Worm (Caenorhabditis elegans): ENCODE results near the gene ant-1.1.
A peak's percentile ranks its signal among the peaks of the same experiment; 100 is the strongest.

ant-1.1 gene

ce11 chrIII:13439415-13439814, 23.5 kb upstream of the ant-1.1 start, which contains the start of gene ciao-2B:
TSS of gene ciao-2B (minus strand) at chrIII:13439544.
- no peak for TF ChIP-seq jun-1 (tag; optimal IDR thresholded peaks at IDR 0.05)
- peak; percentile 52 for TF ChIP-seq dsc-1 (tag; optimal IDR thresholded peaks at IDR 0.05)
- TF ChIP-seq lin-35 (GFP tag; optimal IDR thresholded peaks at IDR 0.05) = peak; percentile 87 to 93
- no peak for TF ChIP-seq ztf-4 (tag; optimal IDR thresholded peaks at IDR 0.05)
- TF ChIP-seq lsy-2 (tag; optimal IDR thresholded peaks at IDR 0.05) = peak; percentile 38 to 71
- peak; percentile 66 for TF ChIP-seq nhr-85 (tag)
- TF ChIP-seq lin-39 (tag; optimal IDR thresholded peaks at IDR 0.05) = peak; percentile 20
- no peak for TF ChIP-seq ceh-63 (GFP tag; optimal IDR thresholded peaks at IDR 0.05)
- TF ChIP-seq unc-98 (GFP tag; IDR thresholded peaks at IDR 0.05) = peak; percentile 9; the same call in 1 of the 2 replicates
- TF ChIP-seq nhr-90 (tag; optimal IDR thresholded peaks at IDR 0.05; ENCODE audit: poor library complexity) = peak; percentile 62
- TF ChIP-seq snu-23 (GFP tag; optimal IDR thresholded peaks at IDR 0.05) = peak; percentile 29
- TF ChIP-seq ztf-11 (tag; optimal IDR thresholded peaks at IDR 0.05) = peak in 1 of 2 experiments; percentile 47
- TF ChIP-seq ceh-82 (tag; optimal IDR thresholded peaks at IDR 0.05) = peak in 1 of 3 experiments; percentile 35
- TF ChIP-seq egl-13 (tag; optimal IDR thresholded peaks at IDR 0.05) = peak; percentile 15
- TF ChIP-seq skn-1 (tag; optimal IDR thresholded peaks at IDR 0.05) = peak; percentile 19
- TF ChIP-seq unc-30 (tag; optimal IDR thresholded peaks at IDR 0.05) = no peak
- TF ChIP-seq mep-1 (tag; optimal IDR thresholded peaks at IDR 0.05) = peak; percentile 0
- peak; percentile 76 for TF ChIP-seq lir-3 (tag; optimal IDR thresholded peaks at IDR 0.05; ENCODE audit: poor library complexity)
- peak; percentile 79 to 89 (median 87) for TF ChIP-seq dpl-1 (GFP tag; optimal IDR thresholded peaks at IDR 0.05)
- peak; percentile 5 for TF ChIP-seq fkh-4 (tag; optimal IDR thresholded peaks at IDR 0.05; ENCODE audit: borderline replicate concordance)
- TF ChIP-seq tbx-2 (tag; optimal IDR thresholded peaks at IDR 0.05) = peak; percentile 59
- TF ChIP-seq nhr-76 (tag; optimal IDR thresholded peaks at IDR 0.05) = no peak
- TF ChIP-seq xbp-1 (tag; optimal IDR thresholded peaks at IDR 0.05) = peak; percentile 19
- peak; percentile 83 for TF ChIP-seq ceh-90 (tag; optimal IDR thresholded peaks at IDR 0.05)
- TF ChIP-seq sptf-1 (tag; optimal IDR thresholded peaks at IDR 0.05) = no peak
- peak; percentile 25 to 88 for TF ChIP-seq efl-1 (optimal IDR thresholded peaks at IDR 0.05)
- peak; percentile 91 to 99 for TF ChIP-seq efl-1 (GFP tag; optimal IDR thresholded peaks at IDR 0.05 in 1 of 2)
- peak; percentile 70 for TF ChIP-seq nhr-47 (tag; optimal IDR thresholded peaks at IDR 0.05)
- TF ChIP-seq tlp-1 (tag; optimal IDR thresholded peaks at IDR 0.05) = no peak
- peak; percentile 55 for TF ChIP-seq irx-1 (tag; optimal IDR thresholded peaks at IDR 0.05)
- TF ChIP-seq sox-4 (tag; optimal IDR thresholded peaks at IDR 0.05) = peak; percentile 6
- 0 out of 2 replicates have a peak, but pooled peaks have one; percentile 22 for TF ChIP-seq isw-1 (GFP tag; IDR thresholded peaks at IDR 0.05)
- no peak for TF ChIP-seq nhr-77 (tag; optimal IDR thresholded peaks at IDR 0.05)
- peak; percentile 58 for TF ChIP-seq nhr-71 (tag; optimal IDR thresholded peaks at IDR 0.05)

ce11 chrIII:13452824-13453223, 10.1 kb upstream of the ant-1.1 start:
- TF ChIP-seq fos-1 (tag; optimal IDR thresholded peaks at IDR 0.05) = no peak
- TF ChIP-seq ceh-88 (GFP tag; IDR thresholded peaks at IDR 0.05) = no peak
- TF ChIP-seq grh-1 (GFP tag; IDR thresholded peaks at IDR 0.05) = no peak
- TF ChIP-seq unc-130 (tag; optimal IDR thresholded peaks at IDR 0.05) = no peak
- TF ChIP-seq skn-1 (tag; optimal IDR thresholded peaks at IDR 0.05) = no peak

ce11 chrIII:13455207-13455606, 7.8 kb upstream of the ant-1.1 start, which contains the start of gene cua-1:
TSS of gene cua-1 (minus strand) at chrIII:13455307.
- no peak for TF ChIP-seq nhr-12 (tag; optimal IDR thresholded peaks at IDR 0.05)

ce11 chrIII:13455816-13456215, 7.1 kb upstream of the ant-1.1 start:
- TF ChIP-seq ceh-88 (GFP tag; IDR thresholded peaks at IDR 0.05) = no peak
- TF ChIP-seq fos-1 (tag; optimal IDR thresholded peaks at IDR 0.05) = no peak
- no peak for TF ChIP-seq snpc-4 (tag; optimal IDR thresholded peaks at IDR 0.05)
- peak; percentile 35 for TF ChIP-seq lin-13 (GFP tag; optimal IDR thresholded peaks at IDR 0.05)
- no peak for TF ChIP-seq lin-15B (tag; optimal IDR thresholded peaks at IDR 0.05)
- TF ChIP-seq nhr-76 (tag; optimal IDR thresholded peaks at IDR 0.05) = no peak
- TF ChIP-seq sup-37 (GFP tag; optimal IDR thresholded peaks at IDR 0.05) = no peak
- no peak for TF ChIP-seq dsc-1 (tag; optimal IDR thresholded peaks at IDR 0.05)
- peak; percentile 51 for TF ChIP-seq nhr-47 (tag; optimal IDR thresholded peaks at IDR 0.05)
- peak; percentile 22 for TF ChIP-seq nhr-237 (tag; optimal IDR thresholded peaks at IDR 0.05)
- no peak for TF ChIP-seq zag-1 (tag; optimal IDR thresholded peaks at IDR 0.05)
- no peak for TF ChIP-seq nhr-90 (tag; optimal IDR thresholded peaks at IDR 0.05; ENCODE audit: poor library complexity)
- TF ChIP-seq lir-3 (tag; optimal IDR thresholded peaks at IDR 0.05; ENCODE audit: poor library complexity) = peak; percentile 32
- no peak for TF ChIP-seq sptf-1 (tag; optimal IDR thresholded peaks at IDR 0.05)
- TF ChIP-seq lin-35 (GFP tag; optimal IDR thresholded peaks at IDR 0.05) = peak in 1 of 2 experiments; percentile 48
- no peak for TF ChIP-seq ztf-4 (tag; optimal IDR thresholded peaks at IDR 0.05)
- peak; percentile 50 for TF ChIP-seq zip-4 (GFP tag; optimal IDR thresholded peaks at IDR 0.05)
- no peak for TF ChIP-seq tlp-1 (tag; optimal IDR thresholded peaks at IDR 0.05)
- TF ChIP-seq nhr-28 (tag; optimal IDR thresholded peaks at IDR 0.05) = no peak
- TF ChIP-seq nhr-84 (tag; optimal IDR thresholded peaks at IDR 0.05) = no peak
- no peak for TF ChIP-seq hpl-2 (GFP tag; optimal IDR thresholded peaks at IDR 0.05)
